Fruit fly (Drosophila melanogaster) whole organism: ENCODE measurements around the gene RNF220.

ENCODE experiments used
- CG8478 ChIP-seq: fragments of >200 bp; optimal IDR thresholded peaks from 2 replicates; lab custom pipeline; 2018; ENCODE audit warnings: inconsistent platforms
- pan ChIP-seq: fragments of >200 bp; optimal IDR thresholded peaks from 2 replicates; lab custom pipeline; 2017
- psq ChIP-seq: fragments of >200 bp; optimal IDR thresholded peaks from 2 replicates; lab custom pipeline; 2017
- usp ChIP-seq: fragments of >200 bp; optimal IDR thresholded peaks from 2 replicates; lab custom pipeline; 2017; ENCODE audit warnings: missing biosample characterization, missing genetic modification characterization, mixed read lengths

- no peak for TF ChIP-seq pan
- TF ChIP-seq usp, result no peak
- no peak for TF ChIP-seq psq (lab: Kevin White, UChicago)
- TF ChIP-seq CG8478 (lab: Kevin White, UChicago), result no peak
Measured at dm6 chr3R:22732995-22733394, 6.8 kb upstream of the RNF220 start.
